Fruit fly (Drosophila melanogaster) whole organism, embryonic: ENCODE results near the gene CG2608.
A peak's percentile ranks its signal among the peaks of the same experiment; 100 is the strongest.

Experiments
- Atf6 ChIP-seq: fragments of 200-800 bp; sonication (Bioruptor generic); IDR thresholded peaks from 2 replicates; pipeline ENCODE4 v1.3.6; 2022; ENCODE audit warnings: missing biosample characterization, missing genetic modification characterization
- Blimp-1 ChIP-seq: fragments of 200-800 bp; sonication (Bioruptor generic); optimal IDR thresholded peaks from 3 replicates; lab custom pipeline; 2018; ENCODE audit warnings: missing biosample characterization, missing genetic modification characterization, mild to moderate bottlenecking, moderate library complexity, missing genetic modification reagents
- CG10147 ChIP-seq: fragments of 200-800 bp; sonication (Bioruptor generic); optimal IDR thresholded peaks from 2 replicates; lab custom pipeline; 2019; ENCODE audit warnings: missing biosample characterization, mild to moderate bottlenecking, missing genetic modification characterization, moderate library complexity
- CG10267 ChIP-seq: fragments of 200-800 bp; sonication (Bioruptor generic); optimal IDR thresholded peaks from 2 replicates; lab custom pipeline; 2018; ENCODE audit warnings: missing biosample characterization, mild to moderate bottlenecking, missing genetic modification characterization, moderate library complexity
- CG12155 ChIP-seq: fragments of 200-800 bp; sonication (Bioruptor generic); optimal IDR thresholded peaks from 3 replicates; lab custom pipeline; 2016; ENCODE audit warnings: missing biosample characterization, missing genetic modification characterization
- CG12942 ChIP-seq: fragments of 200-800 bp; sonication (Bioruptor generic); optimal IDR thresholded peaks from 3 replicates; lab custom pipeline; 2016; ENCODE audit warnings: missing biosample characterization, missing genetic modification characterization
- CG13287 ChIP-seq: fragments of 200-800 bp; sonication (Bioruptor generic); IDR thresholded peaks from 2 replicates; pipeline ENCODE4 v1.3.6; 2022; ENCODE audit warnings: missing biosample characterization, missing genetic modification characterization; ENCODE audit not compliant: partially characterized antibody
- CG13624 ChIP-seq: fragments of 200-800 bp; sonication (Bioruptor generic); optimal IDR thresholded peaks from 2 replicates; lab custom pipeline; 2016; ENCODE audit warnings: missing biosample characterization, missing genetic modification characterization
- CG14667 ChIP-seq: fragments of 200-800 bp; sonication (Bioruptor generic); IDR thresholded peaks from 2 replicates; pipeline ENCODE4 v1.3.6; 2022; ENCODE audit warnings: missing biosample characterization, missing genetic modification characterization
- CG14965 ChIP-seq: fragments of 200-800 bp; sonication (Bioruptor generic); optimal IDR thresholded peaks from 2 replicates; lab custom pipeline; 2016; ENCODE audit warnings: missing biosample characterization, missing genetic modification characterization, borderline replicate concordance
- CG2116 ChIP-seq: fragments of 200-800 bp; sonication (Bioruptor generic); optimal IDR thresholded peaks from 3 replicates; lab custom pipeline; 2018; ENCODE audit warnings: missing biosample characterization, mild to moderate bottlenecking, missing genetic modification characterization
- CG2202 ChIP-seq: fragments of 200-800 bp; sonication (Bioruptor generic); optimal IDR thresholded peaks from 2 replicates; lab custom pipeline; 2018; ENCODE audit warnings: missing biosample characterization, mild to moderate bottlenecking, missing genetic modification characterization
- CG32532 ChIP-seq: fragments of 200-800 bp; sonication (Bioruptor generic); IDR thresholded peaks from 2 replicates; pipeline ENCODE4 v1.3.6; 2022; ENCODE audit warnings: missing biosample characterization, missing genetic modification characterization
- CG34224 ChIP-seq: fragments of 200-800 bp; sonication (Bioruptor generic); IDR thresholded peaks from 3 replicates; pipeline ENCODE4 v1.3.6; 2022; ENCODE audit warnings: missing biosample characterization, missing genetic modification characterization; ENCODE audit not compliant: partially characterized antibody
- CG34376 ChIP-seq: fragments of 200-800 bp; sonication (Bioruptor generic); optimal IDR thresholded peaks from 2 replicates; lab custom pipeline; 2018; ENCODE audit warnings: missing biosample characterization, mild to moderate bottlenecking, missing genetic modification characterization
- CG34422 ChIP-seq: fragments of 200-800 bp; sonication (Bioruptor generic); IDR thresholded peaks from 3 replicates; pipeline ENCODE4 v1.3.6; 2022; ENCODE audit warnings: missing biosample characterization, missing genetic modification characterization
- CG4328 ChIP-seq: fragments of 200-800 bp; sonication (Bioruptor generic); optimal IDR thresholded peaks from 3 replicates; lab custom pipeline; 2017; ENCODE audit warnings: missing biosample characterization, missing genetic modification reagents, missing genetic modification characterization
- CG5180 ChIP-seq: fragments of 200-800 bp; sonication (Bioruptor generic); optimal IDR thresholded peaks from 3 replicates; lab custom pipeline; 2017; ENCODE audit warnings: missing biosample characterization, missing genetic modification characterization, mild to moderate bottlenecking, moderate library complexity, missing genetic modification reagents
- CG5953 ChIP-seq: fragments of 200-800 bp; sonication (Bioruptor generic); IDR thresholded peaks from 2 replicates; pipeline ENCODE4 v1.3.6; 2022; ENCODE audit warnings: missing biosample characterization, missing genetic modification characterization
- CG9437 ChIP-seq: fragments of 200-800 bp; sonication (Bioruptor generic); optimal IDR thresholded peaks from 2 replicates; lab custom pipeline; 2018; ENCODE audit warnings: missing biosample characterization, mild to moderate bottlenecking, missing genetic modification characterization
- D19A ChIP-seq: fragments of 200-800 bp; optimal IDR thresholded peaks from 3 replicates; lab custom pipeline; 2019; ENCODE audit warnings: missing biosample characterization, mild to moderate bottlenecking, missing genetic modification characterization, moderate library complexity
- Dref ChIP-seq: fragments of 200-800 bp; sonication (Bioruptor generic); IDR thresholded peaks from 2 replicates; pipeline ENCODE4 v1.3.6; 2022; ENCODE audit warnings: missing biosample characterization, missing genetic modification characterization
- E2f2 ChIP-seq: fragments of 200-800 bp; sonication (Bioruptor generic); IDR thresholded peaks from 2 replicates; pipeline ENCODE4 v1.3.6; 2022; ENCODE audit warnings: missing biosample characterization, missing genetic modification characterization
- Fer2 ChIP-seq: fragments of 200-800 bp; sonication (Bioruptor generic); optimal IDR thresholded peaks from 2 replicates; lab custom pipeline; 2018; ENCODE audit warnings: missing biosample characterization, mild to moderate bottlenecking, missing genetic modification characterization, moderate library complexity
- HLH3B ChIP-seq: fragments of 200-800 bp; sonication (Bioruptor generic); IDR thresholded peaks from 2 replicates; pipeline ENCODE4 v1.3.6; 2022; ENCODE audit warnings: missing biosample characterization, missing genetic modification characterization
- Hmx ChIP-seq: fragments of 200-800 bp; sonication (Bioruptor generic); optimal IDR thresholded peaks from 2 replicates; lab custom pipeline; 2016; ENCODE audit warnings: missing biosample characterization, missing genetic modification characterization
- Hr39 ChIP-seq: fragments of >200 bp; optimal IDR thresholded peaks from 2 replicates; lab custom pipeline; 2017
- MBD-R2 ChIP-seq: fragments of 200-800 bp; sonication (Bioruptor generic); IDR thresholded peaks from 2 replicates; pipeline ENCODE4 v1.3.6; 2022; ENCODE audit warnings: missing biosample characterization, missing genetic modification characterization
- MTF-1 ChIP-seq: fragments of 200-800 bp; sonication (Bioruptor generic); optimal IDR thresholded peaks from 2 replicates; lab custom pipeline; 2018; ENCODE audit warnings: missing biosample characterization, mild to moderate bottlenecking, missing genetic modification characterization, borderline replicate concordance
- Med ChIP-seq: fragments of 200-800 bp; sonication (Bioruptor generic); peaks from one replicate; lab custom pipeline; 2016; ENCODE audit warnings: missing biosample characterization, missing genetic modification characterization, mild to moderate bottlenecking, inconsistent platforms, moderate library complexity
- Mrtf ChIP-seq: fragments of 200-800 bp; sonication (Bioruptor generic); IDR thresholded peaks from 3 replicates; pipeline ENCODE4 v1.3.6; 2022; ENCODE audit warnings: missing biosample characterization, missing genetic modification characterization
- Side ChIP-seq: fragments of 200-800 bp; sonication (Bioruptor generic); optimal IDR thresholded peaks from 2 replicates; lab custom pipeline; 2016; ENCODE audit warnings: missing biosample characterization, missing genetic modification characterization
- Sox102F ChIP-seq: fragments of 200-800 bp; sonication (Bioruptor generic); optimal IDR thresholded peaks from 2 replicates; lab custom pipeline; 2018; ENCODE audit warnings: missing biosample characterization, mild to moderate bottlenecking, missing genetic modification characterization, moderate library complexity
- Ssrp ChIP-seq: fragments of 200-800 bp; sonication (Bioruptor generic); optimal IDR thresholded peaks from 2 replicates; lab custom pipeline; 2018; ENCODE audit warnings: missing biosample characterization, mild to moderate bottlenecking, missing genetic modification characterization, moderate library complexity
- Usf ChIP-seq: fragments of 200-800 bp; sonication (Bioruptor generic); optimal IDR thresholded peaks from 2 replicates; lab custom pipeline; 2017; ENCODE audit warnings: missing genotype, missing biosample characterization, missing genetic modification characterization
- Xrp1 ChIP-seq: fragments of 200-800 bp; sonication (Bioruptor generic); IDR thresholded peaks from 2 replicates; pipeline ENCODE4 v1.3.6; 2022; ENCODE audit warnings: missing biosample characterization, missing genetic modification characterization
- bigmax ChIP-seq: fragments of 200-800 bp; sonication (Bioruptor generic); optimal IDR thresholded peaks from 2 replicates; lab custom pipeline; 2018; ENCODE audit warnings: missing biosample characterization, mild to moderate bottlenecking, missing genetic modification characterization
- en ChIP-seq: fragments of 200-800 bp; sonication (Bioruptor generic); optimal IDR thresholded peaks from 2 replicates; lab custom pipeline; 2016; ENCODE audit warnings: missing biosample characterization, missing genetic modification characterization
- gfzf ChIP-seq: fragments of 200-800 bp; sonication (Bioruptor generic); optimal IDR thresholded peaks from 2 replicates; lab custom pipeline; 2016; ENCODE audit warnings: missing biosample characterization, mild to moderate bottlenecking, missing genetic modification characterization, moderate library complexity
- hkb ChIP-seq, 2 experiments: fragments of 200-800 bp in 1 of 2; fragments of >200 bp in 1 of 2; sonication (Bioruptor generic) in 1 of 2; IDR thresholded peaks in 1 of 2; optimal IDR thresholded peaks in 1 of 2; 2 replicates each; pipeline versions ENCODE4 v1.3.6 to Lab custom; 2017 to 2022; ENCODE audit warnings: missing biosample characterization in 1 of 2, missing genetic modification characterization in 1 of 2
- lbe ChIP-seq: fragments of 200-800 bp; sonication (Bioruptor generic); optimal IDR thresholded peaks from 2 replicates; lab custom pipeline; 2016; ENCODE audit warnings: missing biosample characterization, mild to moderate bottlenecking, missing genetic modification characterization
- mld ChIP-seq: fragments of 200-800 bp; sonication (Bioruptor generic); IDR thresholded peaks from 3 replicates; pipeline ENCODE4 v1.3.6; 2022; ENCODE audit warnings: missing biosample characterization, missing genetic modification characterization; ENCODE audit not compliant: partially characterized antibody
- pb ChIP-seq: fragments of 200-800 bp; sonication (Bioruptor generic); optimal IDR thresholded peaks from 3 replicates; lab custom pipeline; 2016; ENCODE audit warnings: missing biosample characterization, missing genetic modification characterization
- pfk ChIP-seq: fragments of 200-800 bp; sonication (Bioruptor generic); optimal IDR thresholded peaks from 2 replicates; lab custom pipeline; 2018; ENCODE audit warnings: missing biosample characterization, mild to moderate bottlenecking, missing genetic modification characterization, moderate library complexity
- psq ChIP-seq: fragments of 200-800 bp; sonication (Bioruptor generic); optimal IDR thresholded peaks from 2 replicates; lab custom pipeline; 2017; ENCODE audit warnings: missing biosample characterization, missing genetic modification characterization
- ranshi ChIP-seq: fragments of 200-800 bp; sonication (Bioruptor generic); IDR thresholded peaks from 2 replicates; pipeline ENCODE4 v1.3.6; 2022; ENCODE audit warnings: missing biosample characterization, missing genetic modification characterization
- rib ChIP-seq: fragments of 200-800 bp; sonication (Bioruptor generic); IDR thresholded peaks from 2 replicates; pipeline ENCODE4 v1.3.6; 2022; ENCODE audit warnings: missing biosample characterization, missing genetic modification characterization
- stwl ChIP-seq: fragments of 200-800 bp; sonication (Bioruptor generic); optimal IDR thresholded peaks from 3 replicates; lab custom pipeline; 2018; ENCODE audit warnings: missing biosample characterization, mild to moderate bottlenecking, missing genetic modification characterization, moderate library complexity
- tio ChIP-seq: fragments of 200-800 bp; sonication (Bioruptor generic); optimal IDR thresholded peaks from 2 replicates; lab custom pipeline; 2017; ENCODE audit warnings: missing biosample characterization, missing genetic modification characterization, inconsistent platforms
- yki ChIP-seq: fragments of >200 bp; optimal IDR thresholded peaks from 3 replicates; lab custom pipeline; 2018

The CG2608 gene

DNA sequence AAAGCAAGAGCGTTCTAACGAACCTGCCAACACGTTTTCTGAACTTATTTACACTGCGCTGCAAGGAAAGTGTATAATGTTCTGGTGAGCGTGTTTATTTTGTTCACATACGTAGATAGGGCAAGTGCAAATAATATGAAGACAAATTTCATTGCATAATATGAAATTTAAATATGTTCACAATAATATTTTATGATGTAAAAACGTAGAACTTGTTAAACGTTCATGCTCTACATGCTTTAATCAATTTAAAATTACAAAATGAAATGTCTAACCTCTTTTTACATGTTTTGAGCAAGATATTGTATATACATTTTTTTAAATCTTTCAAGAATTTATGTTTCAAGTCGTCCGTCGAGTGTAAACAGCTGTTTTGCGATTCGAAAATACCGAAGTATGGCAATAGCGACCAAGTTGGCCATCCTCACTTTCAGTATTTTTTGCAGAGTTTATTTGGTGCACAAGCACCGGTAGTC is at the start of gene CG2608, which contains the start of gene phr6-4 (continued):
- peak; percentile 51 for TF ChIP-seq pb
- peak; percentile 93 for TF ChIP-seq CG12942
- peak; percentile 78 for TF ChIP-seq psq (GFP tag; lab: Kevin White, UChicago)
- TF ChIP-seq CG5180 (GFP tag; lab: Kevin White, UChicago) = peak; percentile 71
- TF ChIP-seq HLH3B = peak; percentile 81
- TF ChIP-seq CG10147 (GFP tag; lab: Kevin White, UChicago) = peak; percentile 95
- TF ChIP-seq Fer2 (tag; lab: Kevin White, UChicago) = peak; percentile 91
- TF ChIP-seq CG13624 (GFP tag; lab: Kevin White, UChicago) = peak; percentile 90
- peak; percentile 90 for TF ChIP-seq CG34376 (GFP tag; lab: Kevin White, UChicago)
- TF ChIP-seq lbe (GFP tag; lab: Kevin White, UChicago) = peak; percentile 78
- peak; percentile 84 for TF ChIP-seq Hmx (GFP tag; lab: Kevin White, UChicago)
- no peak for TF ChIP-seq yki (lab: Kevin White, UChicago)
- TF ChIP-seq CG2202 (tag; lab: Kevin White, UChicago) = peak; percentile 85
- peak; percentile 26; the same call in 1 of the 2 replicates for TF ChIP-seq rib (GFP tag; lab: Robert Waterston, UW)
- peak; percentile 55; the same call in 1 of the 2 replicates for TF ChIP-seq CG5953 (GFP tag; lab: Robert Waterston, UW)
- TF ChIP-seq CG12155 = peak; percentile 91
- no peak for TF ChIP-seq CG34224 (GFP tag; lab: Robert Waterston, UW)
- peak; percentile 90 for TF ChIP-seq D19A
- TF ChIP-seq CG13287 (GFP tag; lab: Robert Waterston, UW) = no peak
- peak; percentile 76 for TF ChIP-seq CG14667
- TF ChIP-seq CG34422 (GFP tag; lab: Robert Waterston, UW) = peak; percentile 73; the same call in 1 of the 3 replicates
- no peak for TF ChIP-seq CG14965 (GFP tag; lab: Kevin White, UChicago)
- TF ChIP-seq MBD-R2 (GFP tag; lab: Robert Waterston, UW) = peak; percentile 64
- no peak for TF ChIP-seq pfk
- peak; percentile 63 for TF ChIP-seq en
- TF ChIP-seq Hr39 (lab: Kevin White, UChicago) = no peak
- TF ChIP-seq Xrp1 = peak; percentile 91
- TF ChIP-seq Blimp-1 (GFP tag; lab: Kevin White, UChicago) = peak; percentile 91
- TF ChIP-seq Usf (GFP tag; lab: Kevin White, UChicago) = peak; percentile 84
- TF ChIP-seq Mrtf (GFP tag; lab: Robert Waterston, UW) = peak; percentile 74
- peak; percentile 89 for TF ChIP-seq CG10267
- peak; percentile 56 for TF ChIP-seq MTF-1
- TF ChIP-seq hkb (optimal IDR thresholded peaks at IDR 0.05; lab: Kevin White, UChicago) = no peak
- TF ChIP-seq hkb (GFP tag; IDR thresholded peaks at IDR 0.05; lab: Robert Waterston, UW) = peak; percentile 91
- TF ChIP-seq Side (GFP tag; lab: Kevin White, UChicago) = peak; percentile 73
- peak; percentile 77 for TF ChIP-seq CG2116 (GFP tag; lab: Kevin White, UChicago)
- peak; percentile 94 for TF ChIP-seq Ssrp (tag; lab: Kevin White, UChicago)
- peak; percentile 78 for TF ChIP-seq CG4328 (GFP tag; lab: Kevin White, UChicago)
- TF ChIP-seq Dref = no peak
- TF ChIP-seq ranshi (GFP tag; lab: Robert Waterston, UW) = peak; percentile 84
- peak; percentile 92 for TF ChIP-seq Sox102F
- no peak for TF ChIP-seq bigmax
- peak; percentile 97 for TF ChIP-seq Med (GFP tag; lab: Kevin White, UChicago)
- peak; percentile 90 for TF ChIP-seq CG9437 (GFP tag; lab: Kevin White, UChicago)
- TF ChIP-seq Atf6 (GFP tag; lab: Robert Waterston, UW) = peak; percentile 91
- TF ChIP-seq mld (GFP tag; lab: Robert Waterston, UW) = no peak
- peak; percentile 81 for TF ChIP-seq E2f2 (GFP tag; lab: Robert Waterston, UW)
- TF ChIP-seq tio (GFP tag; lab: Kevin White, UChicago) = peak; percentile 97
- peak; percentile 44 for TF ChIP-seq stwl (tag; lab: Kevin White, UChicago)
- TF ChIP-seq CG32532 (GFP tag; lab: Robert Waterston, UW) = peak; percentile 90
- TF ChIP-seq gfzf = peak; percentile 67
